Comparison of ENCODE assay signal across 6 fruit fly cellular contexts in the genomic region with DNA sequence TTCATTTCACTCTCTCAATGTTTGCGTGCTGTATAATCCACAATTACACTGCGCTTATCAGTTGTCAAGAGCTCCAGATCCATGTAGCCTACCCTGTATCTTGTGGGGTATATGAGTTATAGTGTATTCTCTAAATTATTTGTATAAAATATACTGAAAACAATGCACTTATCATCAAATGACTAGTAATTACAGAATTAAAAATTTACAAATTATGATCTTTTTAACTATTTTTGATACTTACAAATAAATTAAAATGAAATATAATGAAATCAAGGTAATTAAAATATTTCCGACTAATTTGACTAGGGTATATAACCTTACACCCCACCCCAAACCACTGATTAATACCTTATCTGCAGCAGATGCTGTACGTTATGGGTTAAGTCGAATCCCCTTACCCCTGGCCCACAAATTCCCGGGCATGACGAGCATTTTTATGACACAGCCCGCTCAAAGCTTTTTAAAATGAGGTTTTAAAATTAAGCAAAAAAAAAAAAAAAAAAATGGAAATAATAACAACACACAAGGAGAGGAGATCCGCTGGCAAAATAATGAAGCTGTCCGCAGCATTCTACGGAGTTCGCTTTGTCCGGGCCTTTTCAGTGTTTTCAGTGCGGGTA.
A peak's percentile ranks its signal among the peaks of the same experiment; 100 is the strongest.
TF ChIP-seq lines count a peak whose summit lies in the region.

No protein-coding gene starts in this region.

- TF ChIP-seq CTCF in whole organism, embryonic (GFP tag; optimal IDR thresholded peaks at IDR 0.05; lab: Kevin White, UChicago): no peak

TF ChIP-seq in whole organism, 6 proteins besides CTCF, POLR2A, EP300 and RAD21:
- TF ChIP-seq EcR (GFP tag; optimal IDR thresholded peaks at IDR 0.05; lab: Kevin White, UChicago) (no peak), Dll (optimal IDR thresholded peaks at IDR 0.05; lab: Kevin White, UChicago) (no peak), usp (GFP tag; optimal IDR thresholded peaks at IDR 0.05; lab: Kevin White, UChicago) (no peak), pan (optimal IDR thresholded peaks at IDR 0.05; lab: Kevin White, UChicago) (peak; percentile 47), psq (optimal IDR thresholded peaks at IDR 0.05; lab: Kevin White, UChicago) (no peak)
TF ChIP-seq in whole organism: peak in this region for 1.

TF ChIP-seq in whole organism, adult, 20 proteins besides CTCF, POLR2A, EP300 and RAD21:
- TF ChIP-seq CG7045 (GFP tag; optimal IDR thresholded peaks at IDR 0.05; lab: Kevin White, UChicago) (peak; percentile 1), Mnt (GFP tag; optimal IDR thresholded peaks at IDR 0.05; lab: Kevin White, UChicago) (no peak), CG33017 (tag; optimal IDR thresholded peaks at IDR 0.05; lab: Kevin White, UChicago) (peak; percentile 0), cnc (optimal IDR thresholded peaks at IDR 0.05; lab: Kevin White, UChicago) (peak; percentile 68 to 76), cic (GFP tag; optimal IDR thresholded peaks at IDR 0.05; lab: Kevin White, UChicago) (no peak), CG5204 (GFP tag; optimal IDR thresholded peaks at IDR 0.05; lab: Kevin White, UChicago) (no peak), Clk (GFP tag; optimal IDR thresholded peaks at IDR 0.05; lab: Kevin White, UChicago) (no peak), Hr96 (GFP tag; optimal IDR thresholded peaks at IDR 0.05; lab: Kevin White, UChicago) (peak; percentile 18), bab1 (GFP tag; optimal IDR thresholded peaks at IDR 0.05; lab: Kevin White, UChicago) (no peak), CG11617 (GFP tag; optimal IDR thresholded peaks at IDR 0.05; lab: Kevin White, UChicago) (peak; percentile 14), kay (GFP tag; lab: Kevin White, UChicago; ENCODE audit: borderline replicate concordance) (peak; percentile 58), CG14711 (tag; optimal IDR thresholded peaks at IDR 0.05; lab: Kevin White, UChicago) (peak; percentile 50), CG7101 (tag; optimal IDR thresholded peaks at IDR 0.05; lab: Kevin White, UChicago) (peak; percentile 50), tj (GFP tag; optimal IDR thresholded peaks at IDR 0.05; lab: Kevin White, UChicago) (peak; percentile 20)

TF ChIP-seq in whole organism, embryonic, 481 proteins besides CTCF, POLR2A, EP300 and RAD21 (continues in another document):
- peak; percentile 51; the same call in 1 of the 2 replicates for TF ChIP-seq CG32767 (GFP tag; IDR thresholded peaks at IDR 0.05; lab: Robert Waterston, UW)
- no peak for TF ChIP-seq CG6813 (GFP tag; optimal IDR thresholded peaks at IDR 0.05; lab: Kevin White, UChicago)
- no peak for TF ChIP-seq CG15011 (GFP tag; optimal IDR thresholded peaks at IDR 0.05; lab: Kevin White, UChicago)
- TF ChIP-seq ken (GFP tag; IDR thresholded peaks at IDR 0.05; lab: Robert Waterston, UW): 0 out of 3 replicates have a peak, but pooled peaks have one; percentile 20
- TF ChIP-seq Hr39 (optimal IDR thresholded peaks at IDR 0.05; lab: Kevin White, UChicago): no peak
- peak; percentile 60 for TF ChIP-seq CG18262 (tag; optimal IDR thresholded peaks at IDR 0.05; lab: Kevin White, UChicago)
- TF ChIP-seq CG5245 (GFP tag; optimal IDR thresholded peaks at IDR 0.05; lab: Kevin White, UChicago): no peak
- TF ChIP-seq sima (GFP tag; optimal IDR thresholded peaks at IDR 0.05; lab: Kevin White, UChicago): no peak
- TF ChIP-seq CG11504 (tag; optimal IDR thresholded peaks at IDR 0.05; lab: Kevin White, UChicago): peak; percentile 63
- TF ChIP-seq ato (GFP tag; IDR thresholded peaks at IDR 0.05; lab: Robert Waterston, UW; ENCODE audit: partially characterized antibody): no peak
- TF ChIP-seq bowl (GFP tag; IDR thresholded peaks at IDR 0.05; lab: Robert Waterston, UW): no peak
- no peak for TF ChIP-seq CG14667 (GFP tag; IDR thresholded peaks at IDR 0.05; lab: Robert Waterston, UW)
- peak; percentile 52 for TF ChIP-seq PHDP (tag; optimal IDR thresholded peaks at IDR 0.05; lab: Kevin White, UChicago)
- TF ChIP-seq CG17829 (tag; optimal IDR thresholded peaks at IDR 0.05; lab: Kevin White, UChicago): peak; percentile 1
- no peak for TF ChIP-seq CG3995 (GFP tag; optimal IDR thresholded peaks at IDR 0.05; lab: Kevin White, UChicago)
- no peak for TF ChIP-seq CG1529 (GFP tag; optimal IDR thresholded peaks at IDR 0.05; lab: Kevin White, UChicago)

TF ChIP-seq in whole organism, prepupa, 60 proteins besides CTCF, POLR2A, EP300 and RAD21 (continues in another document):
- TF ChIP-seq Hr39 (GFP tag; optimal IDR thresholded peaks at IDR 0.05; lab: Kevin White, UChicago) (no peak), CG10631 (GFP tag; optimal IDR thresholded peaks at IDR 0.05; lab: Kevin White, UChicago) (no peak), ss (GFP tag; optimal IDR thresholded peaks at IDR 0.05; lab: Kevin White, UChicago) (peak in 1 of 2 experiments; percentile 4), Sox15 (GFP tag; optimal IDR thresholded peaks at IDR 0.05; lab: Kevin White, UChicago) (no peak), dac (GFP tag; optimal IDR thresholded peaks at IDR 0.05; lab: Kevin White, UChicago) (no peak), Eip93F (GFP tag; optimal IDR thresholded peaks at IDR 0.05; lab: Kevin White, UChicago) (no peak), CG11294 (GFP tag; IDR thresholded peaks at IDR 0.05; lab: Robert Waterston, UW) (no peak), pdm3 (GFP tag; optimal IDR thresholded peaks at IDR 0.05; lab: Kevin White, UChicago) (peak; percentile 0), CG10669 (GFP tag; optimal IDR thresholded peaks at IDR 0.05; lab: Kevin White, UChicago) (no peak), spab (GFP tag; optimal IDR thresholded peaks at IDR 0.05; lab: Kevin White, UChicago) (no peak), Gug (GFP tag; IDR thresholded peaks at IDR 0.05; lab: Robert Waterston, UW) (no peak), CG6792 (GFP tag; optimal IDR thresholded peaks at IDR 0.05; lab: Kevin White, UChicago) (no peak), CG8119 (GFP tag; IDR thresholded peaks at IDR 0.05; lab: Robert Waterston, UW) (no peak), Ets21C (GFP tag; optimal IDR thresholded peaks at IDR 0.05; lab: Kevin White, UChicago) (no peak), Eip78C (GFP tag; lab: Kevin White, UChicago) (peak; percentile 73), CG7368 (GFP tag; optimal IDR thresholded peaks at IDR 0.05; lab: Kevin White, UChicago) (no peak), CG11902 (GFP tag; optimal IDR thresholded peaks at IDR 0.05; lab: Kevin White, UChicago) (no peak), Hr38 (GFP tag; optimal IDR thresholded peaks at IDR 0.05; lab: Kevin White, UChicago) (no peak)

TF ChIP-seq in whole organism, pupa, 21 proteins besides CTCF, POLR2A, EP300 and RAD21 (continues in another document):
- TF ChIP-seq CG9948 (tag; optimal IDR thresholded peaks at IDR 0.05; lab: Kevin White, UChicago) (no peak), Ets98B (GFP tag; IDR thresholded peaks at IDR 0.05; lab: Robert Waterston, UW) (0 out of 2 replicates have a peak, but pooled peaks have one; percentile 5), CG4496 (GFP tag; IDR thresholded peaks at IDR 0.05; lab: Robert Waterston, UW) (0 out of 3 replicates have a peak, but pooled peaks have one; percentile 11), CG14655 (GFP tag; optimal IDR thresholded peaks at IDR 0.05; lab: Kevin White, UChicago) (peak; percentile 21), fd96Ca (GFP tag; IDR thresholded peaks at IDR 0.05; lab: Robert Waterston, UW) (peak; percentile 45; the same call in 1 of the 3 replicates), CG12605 (GFP tag; IDR thresholded peaks at IDR 0.05; lab: Robert Waterston, UW) (0 out of 2 replicates have a peak, but pooled peaks have one; percentile 21), Pif1B (GFP tag; optimal IDR thresholded peaks at IDR 0.05; lab: Kevin White, UChicago) (no peak), D1 (tag; optimal IDR thresholded peaks at IDR 0.05; lab: Kevin White, UChicago) (no peak), EcR (GFP tag; optimal IDR thresholded peaks at IDR 0.05; lab: Kevin White, UChicago) (no peak), Pif1A (GFP tag; optimal IDR thresholded peaks at IDR 0.05; lab: Kevin White, UChicago) (no peak), CG13204 (GFP tag; optimal IDR thresholded peaks at IDR 0.05; lab: Kevin White, UChicago) (no peak), gl (tag; optimal IDR thresholded peaks at IDR 0.05; lab: Kevin White, UChicago) (no peak), CG8301 (tag; optimal IDR thresholded peaks at IDR 0.05; lab: Kevin White, UChicago) (no peak), CG10348 (GFP tag; IDR thresholded peaks at IDR 0.05; lab: Robert Waterston, UW) (no peak), CG34367 (tag; optimal IDR thresholded peaks at IDR 0.05; lab: Kevin White, UChicago) (no peak), rn (GFP tag; IDR thresholded peaks at IDR 0.05; lab: Robert Waterston, UW) (no peak), CG8159 (tag; optimal IDR thresholded peaks at IDR 0.05; lab: Kevin White, UChicago) (peak; percentile 47), CG32121 (GFP tag; IDR thresholded peaks at IDR 0.05; lab: Robert Waterston, UW) (no peak)

TF ChIP-seq in whole organism, wandering third instar larva, 38 proteins besides CTCF, POLR2A, EP300 and RAD21:
- no peak for TF ChIP-seq Hr83 (GFP tag; optimal IDR thresholded peaks at IDR 0.05; lab: Kevin White, UChicago; ENCODE audit: poor library complexity, severe bottlenecking)
- TF ChIP-seq rgr (GFP tag; optimal IDR thresholded peaks at IDR 0.05; lab: Kevin White, UChicago): no peak
- no peak for TF ChIP-seq Rel (GFP tag; optimal IDR thresholded peaks at IDR 0.05; lab: Kevin White, UChicago)
- peak; percentile 1 for TF ChIP-seq Rel (tag; optimal IDR thresholded peaks at IDR 0.05; lab: Kevin White, UChicago)
- no peak for TF ChIP-seq ey (GFP tag; optimal IDR thresholded peaks at IDR 0.05; lab: Kevin White, UChicago)
- no peak for TF ChIP-seq CG9705 (GFP tag; optimal IDR thresholded peaks at IDR 0.05; lab: Kevin White, UChicago)
- TF ChIP-seq foxo (GFP tag; optimal IDR thresholded peaks at IDR 0.05; lab: Kevin White, UChicago): peak in 1 of 2 experiments; percentile 52
- no peak for TF ChIP-seq Vsx2 (GFP tag; optimal IDR thresholded peaks at IDR 0.05; lab: Kevin White, UChicago; ENCODE audit: partially characterized antibody)
- peak; percentile 40 for TF ChIP-seq Sp1 (GFP tag; optimal IDR thresholded peaks at IDR 0.05; lab: Kevin White, UChicago)
- TF ChIP-seq dl (GFP tag; optimal IDR thresholded peaks at IDR 0.05; lab: Kevin White, UChicago; ENCODE audit: insufficient read depth in 1 of 2, partially characterized antibody in 2 of 2): no peak
- TF ChIP-seq Mio (GFP tag; optimal IDR thresholded peaks at IDR 0.05; lab: Kevin White, UChicago): no peak
- TF ChIP-seq tai (GFP tag; optimal IDR thresholded peaks at IDR 0.05; lab: Kevin White, UChicago): no peak
- TF ChIP-seq dmrt93B (GFP tag; optimal IDR thresholded peaks at IDR 0.05; lab: Kevin White, UChicago): no peak
- TF ChIP-seq CG32264 (GFP tag; optimal IDR thresholded peaks at IDR 0.05; lab: Kevin White, UChicago): no peak
- peak; percentile 46 for TF ChIP-seq HLH106 (tag; optimal IDR thresholded peaks at IDR 0.05; lab: Kevin White, UChicago)
- no peak for TF ChIP-seq Abd-B (GFP tag; optimal IDR thresholded peaks at IDR 0.05; lab: Kevin White, UChicago)
- peak; percentile 20 for TF ChIP-seq pan (optimal IDR thresholded peaks at IDR 0.05; lab: Kevin White, UChicago)
- TF ChIP-seq N (GFP tag; optimal IDR thresholded peaks at IDR 0.05; lab: Kevin White, UChicago): no peak
- no peak for TF ChIP-seq lola (GFP tag; optimal IDR thresholded peaks at IDR 0.05; lab: Kevin White, UChicago)
- TF ChIP-seq usp (GFP tag; optimal IDR thresholded peaks at IDR 0.05; lab: Kevin White, UChicago): no peak
